Worm (Caenorhabditis elegans) whole organism, mixed stage, embryonic: ENCODE data around the gene W04E12.3.

Experiments
- M03D4.4 ChIP-seq: sonication (generic microtip); optimal IDR thresholded peaks from 2 replicates; lab custom pipeline; 2017; ENCODE audit warnings: mild to moderate bottlenecking, missing genetic modification characterization, missing compliant biosample characterization
- bed-3 ChIP-seq: fragments of 200-800 bp; sonication (Bioruptor generic); optimal IDR thresholded peaks from 3 replicates; lab custom pipeline; 2018; ENCODE audit warnings: mild to moderate bottlenecking, missing genetic modification characterization, moderate library complexity, missing compliant biosample characterization
- blmp-1 ChIP-seq: fragments of 150-350 bp; optimal IDR thresholded peaks from 2 replicates; lab custom pipeline; 2014; ENCODE audit warnings: missing biosample characterization, missing genetic modification characterization
- ceh-43 ChIP-seq: fragments of 200-800 bp; sonication (Bioruptor generic); optimal IDR thresholded peaks from 2 replicates; lab custom pipeline; 2018; ENCODE audit warnings: mild to moderate bottlenecking, missing genetic modification characterization, moderate library complexity, missing compliant biosample characterization
- ceh-83 ChIP-seq: fragments of 200-800 bp; sonication (Bioruptor generic); optimal IDR thresholded peaks from 2 replicates; lab custom pipeline; 2018; ENCODE audit warnings: mild to moderate bottlenecking, missing genetic modification characterization, missing compliant biosample characterization
- ces-1 ChIP-seq: fragments of 150-350 bp; optimal IDR thresholded peaks from 2 replicates; lab custom pipeline; 2014; ENCODE audit warnings: missing biosample characterization, missing genetic modification reagents, missing genetic modification characterization
- cnd-1 ChIP-seq: fragments of 200-800 bp; sonication (Bioruptor generic); optimal IDR thresholded peaks from 2 replicates; lab custom pipeline; 2018; ENCODE audit warnings: mild to moderate bottlenecking, missing genetic modification characterization, missing compliant biosample characterization
- elt-1 ChIP-seq: sonication (generic microtip); optimal IDR thresholded peaks from 2 replicates; lab custom pipeline; 2017; ENCODE audit warnings: missing genetic modification characterization, mild to moderate bottlenecking, missing compliant biosample characterization, antibody characterized with exemption, moderate library complexity, borderline replicate concordance; ENCODE audit not compliant: insufficient read depth
- elt-3 ChIP-seq: fragments of 150-350 bp; optimal IDR thresholded peaks from 2 replicates; lab custom pipeline; 2014; ENCODE audit warnings: missing biosample characterization, missing genetic modification characterization
- flh-1 ChIP-seq: fragments of 200-800 bp; sonication (Bioruptor generic); optimal IDR thresholded peaks from 2 replicates; lab custom pipeline; 2018; ENCODE audit warnings: mild to moderate bottlenecking, missing genetic modification characterization, moderate library complexity, missing compliant biosample characterization
- ham-2 ChIP-seq: fragments of 200-800 bp; sonication (Bioruptor generic); optimal IDR thresholded peaks from 2 replicates; lab custom pipeline; 2018; ENCODE audit warnings: mild to moderate bottlenecking, missing genetic modification characterization, missing compliant biosample characterization
- hlh-1 ChIP-seq: fragments of 150-350 bp; optimal IDR thresholded peaks from 2 replicates; lab custom pipeline; 2014; ENCODE audit warnings: missing biosample characterization, missing genetic modification reagents, missing genetic modification characterization
- lin-13 ChIP-seq: fragments of 150-350 bp; optimal IDR thresholded peaks from 2 replicates; lab custom pipeline; 2014; ENCODE audit warnings: missing biosample characterization, missing genetic modification characterization
- lin-32 ChIP-seq: fragments of 200-800 bp; sonication (Bioruptor generic); optimal IDR thresholded peaks from 2 replicates; lab custom pipeline; 2018; ENCODE audit warnings: mild to moderate bottlenecking, missing genetic modification characterization, missing compliant biosample characterization
- lsy-2 ChIP-seq: fragments of 150-350 bp; optimal IDR thresholded peaks from 2 replicates; lab custom pipeline; 2014; ENCODE audit warnings: missing biosample characterization, missing genetic modification characterization
- mab-5 ChIP-seq: fragments of 150-350 bp; optimal IDR thresholded peaks from 2 replicates; lab custom pipeline; 2014; ENCODE audit warnings: missing biosample characterization, missing genetic modification characterization
- mep-1 ChIP-seq: fragments of 150-350 bp; optimal IDR thresholded peaks from 2 replicates; lab custom pipeline; 2017; ENCODE audit warnings: missing biosample characterization, missing genetic modification reagents, missing genetic modification characterization, inconsistent platforms
- mls-2 ChIP-seq: sonication (generic microtip); optimal IDR thresholded peaks from 2 replicates; lab custom pipeline; 2016; ENCODE audit warnings: mild to moderate bottlenecking, missing genetic modification characterization, moderate library complexity, missing compliant biosample characterization
- nhr-12 ChIP-seq: fragments of 150-350 bp; optimal IDR thresholded peaks from 2 replicates; lab custom pipeline; 2014; ENCODE audit warnings: missing biosample characterization, missing genetic modification characterization
- nhr-237 ChIP-seq: fragments of 150-350 bp; optimal IDR thresholded peaks from 2 replicates; lab custom pipeline; 2014; ENCODE audit warnings: missing biosample characterization, missing genetic modification characterization
- nhr-28 ChIP-seq: fragments of 150-350 bp; optimal IDR thresholded peaks from 2 replicates; lab custom pipeline; 2014; ENCODE audit warnings: missing biosample characterization, missing genetic modification characterization
- nhr-76 ChIP-seq: sonication (generic microtip); optimal IDR thresholded peaks from 2 replicates; lab custom pipeline; 2017; ENCODE audit warnings: missing biosample characterization, missing genetic modification characterization
- pha-4 ChIP-seq: fragments of 150-350 bp; optimal IDR thresholded peaks from 2 replicates; lab custom pipeline; 2018; ENCODE audit warnings: missing biosample characterization, missing genetic modification reagents, missing genetic modification characterization
- snpc-4 ChIP-seq: fragments of 150-350 bp; optimal IDR thresholded peaks from 2 replicates; lab custom pipeline; 2014; ENCODE audit warnings: missing biosample characterization, missing genetic modification characterization
- sptf-1 ChIP-seq: sonication (generic microtip); optimal IDR thresholded peaks from 2 replicates; lab custom pipeline; 2017; ENCODE audit warnings: mild to moderate bottlenecking, missing genetic modification characterization, moderate library complexity, missing compliant biosample characterization
- tbx-8 ChIP-seq: fragments of 200-800 bp; sonication (Bioruptor generic); optimal IDR thresholded peaks from 2 replicates; lab custom pipeline; 2018; ENCODE audit warnings: mild to moderate bottlenecking, missing genetic modification characterization, moderate library complexity, missing compliant biosample characterization
- unc-120 ChIP-seq: sonication (generic microtip); optimal IDR thresholded peaks from 2 replicates; lab custom pipeline; 2017; ENCODE audit warnings: missing genetic modification characterization, missing compliant biosample characterization; ENCODE audit not compliant: poor library complexity, severe bottlenecking
- unc-39 ChIP-seq: fragments of 150-350 bp; optimal IDR thresholded peaks from 2 replicates; lab custom pipeline; 2014; ENCODE audit warnings: missing biosample characterization, missing genetic modification characterization
- unc-62 ChIP-seq: fragments of 150-350 bp; optimal IDR thresholded peaks from 2 replicates; lab custom pipeline; 2014; ENCODE audit warnings: missing biosample characterization, missing genetic modification reagents, missing genetic modification characterization
- zip-8 ChIP-seq: fragments of 150-350 bp; optimal IDR thresholded peaks from 2 replicates; lab custom pipeline; 2014; ENCODE audit warnings: missing biosample characterization, missing genetic modification characterization
- ztf-11 ChIP-seq: fragments of 150-350 bp; optimal IDR thresholded peaks from 2 replicates; lab custom pipeline; 2014; ENCODE audit warnings: missing biosample characterization, missing genetic modification characterization

Gene W04E12.3

DNA sequence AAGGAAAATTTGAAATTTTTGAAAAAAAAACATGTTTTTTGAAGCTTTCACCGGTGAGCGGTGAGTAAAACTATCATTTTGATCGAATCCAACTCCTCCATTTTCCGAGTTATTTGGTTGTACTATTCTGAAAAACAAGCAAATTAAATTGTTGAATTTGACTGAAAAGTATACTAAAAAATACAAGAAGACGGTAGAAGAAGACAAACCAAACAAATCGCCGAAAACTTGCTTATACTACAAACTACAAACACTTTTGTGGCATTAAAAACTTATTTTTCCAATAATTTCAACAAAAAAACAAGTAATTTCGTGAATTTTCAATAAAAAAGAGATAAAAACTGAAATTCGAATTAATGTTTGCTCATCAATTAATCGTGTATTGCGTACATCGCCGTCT, 36.9 kb downstream of the W04E12.3 start, which contains the start of gene fbxa-194:
TSS of gene fbxa-194 (minus strand) at position 101 of the 400 bp plus-strand sequence.
- TF ChIP-seq lin-32 (GFP tag; lab: Kevin White, UChicago), result no peak
- TF ChIP-seq nhr-76 (tag; lab: Kevin White, UChicago), result no peak
- no peak for TF ChIP-seq flh-1 (GFP tag; lab: Kevin White, UChicago)
- no peak for TF ChIP-seq nhr-237 (tag; lab: Kevin White, UChicago)
- no peak for TF ChIP-seq nhr-12
- TF ChIP-seq elt-3 (tag; lab: Kevin White, UChicago), result no peak
- no peak for TF ChIP-seq lsy-2 (tag; lab: Kevin White, UChicago)
- no peak for TF ChIP-seq cnd-1

DNA sequence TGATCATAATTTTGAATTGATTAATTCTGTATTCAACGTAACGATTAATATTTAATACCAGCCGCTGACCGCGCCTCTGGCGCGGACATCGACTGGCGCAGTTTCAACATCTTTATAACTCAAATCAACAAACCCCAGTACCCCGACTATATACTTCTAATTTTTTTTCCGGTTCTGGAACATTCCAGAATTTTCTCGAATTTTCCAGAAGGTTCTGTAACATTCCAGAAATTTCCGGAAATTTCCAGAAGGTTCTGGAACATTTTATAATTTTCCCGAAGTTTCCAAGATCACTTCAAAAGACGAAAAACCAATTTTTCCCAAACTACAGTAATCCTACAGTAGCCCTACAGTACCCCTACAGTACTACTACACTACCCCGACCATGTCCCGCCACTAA, 37.5 kb downstream of the W04E12.3 start:
- TF ChIP-seq bed-3 (GFP tag; lab: Kevin White, UChicago) (no peak), hlh-1 (tag; lab: Kevin White, UChicago) (no peak), unc-39 (tag; lab: Kevin White, UChicago) (no peak), nhr-76 (tag; lab: Kevin White, UChicago) (no peak), elt-1 (tag; lab: Kevin White, UChicago) (no peak), mep-1 (tag; lab: Kevin White, UChicago) (no peak), lsy-2 (tag; lab: Kevin White, UChicago) (no peak), ces-1 (GFP tag; lab: Kevin White, UChicago) (no peak), lin-32 (GFP tag; lab: Kevin White, UChicago) (no peak), tbx-8 (GFP tag; lab: Kevin White, UChicago) (no peak)

DNA sequence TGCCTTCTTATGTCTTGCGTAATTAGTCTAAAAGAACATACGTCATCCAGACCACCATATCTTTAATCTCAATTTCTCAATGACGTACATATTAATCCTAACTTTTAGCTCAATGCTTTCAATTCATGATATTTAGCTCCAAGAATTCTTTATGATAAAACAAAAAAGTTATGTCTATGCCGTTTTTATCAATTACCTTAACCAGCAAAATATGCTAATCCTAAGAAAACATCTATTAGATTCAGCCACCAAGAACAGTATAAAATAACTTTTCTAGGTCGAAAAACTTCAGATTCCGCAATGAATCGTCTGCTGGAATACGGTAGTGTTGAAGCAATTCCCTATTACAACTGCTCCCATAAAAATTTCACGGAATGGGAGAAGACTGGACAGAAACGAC, 42.1 kb downstream of the W04E12.3 start, which contains the start of gene srt-45:
TSS of gene srt-45 (plus strand) at position 301 of the 400 bp plus-strand sequence.
- TF ChIP-seq ztf-11 (tag; lab: Kevin White, UChicago), result no peak
- peak; percentile 11 for TF ChIP-seq zip-8 (tag; lab: Kevin White, UChicago)

DNA sequence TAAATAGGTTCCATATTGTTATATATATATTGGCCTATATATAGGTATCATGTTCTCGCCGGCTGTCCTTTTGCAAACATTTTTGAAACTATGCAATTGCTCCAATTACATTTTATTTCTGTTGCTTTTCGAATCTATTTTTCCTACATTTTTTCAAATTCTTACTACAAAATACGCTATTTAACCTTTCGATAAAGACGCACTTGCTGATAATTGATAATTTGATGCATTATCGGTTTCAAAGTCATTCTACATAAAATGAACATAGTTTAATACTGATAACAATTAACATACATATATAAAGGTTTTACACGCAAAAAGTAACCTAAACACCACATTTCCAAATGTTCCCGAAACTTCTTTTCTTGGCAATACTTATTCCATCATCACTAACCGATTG, 46.6 kb downstream of the W04E12.3 start, which contains the start of gene clec-258:
TSS of gene clec-258 (plus strand) at position 81 of the 400 bp plus-strand sequence.
- TF ChIP-seq bed-3 (GFP tag; lab: Kevin White, UChicago), result no peak
- no peak for TF ChIP-seq elt-3 (tag; lab: Kevin White, UChicago)
- TF ChIP-seq flh-1 (GFP tag; lab: Kevin White, UChicago), result no peak
- no peak for TF ChIP-seq ham-2 (GFP tag; lab: Kevin White, UChicago)
- no peak for TF ChIP-seq ztf-11 (tag; lab: Kevin White, UChicago)
- TF ChIP-seq blmp-1 (tag; lab: Kevin White, UChicago), result no peak
- no peak for TF ChIP-seq snpc-4 (tag; lab: Kevin White, UChicago)
- no peak for TF ChIP-seq nhr-12
- TF ChIP-seq ces-1 (GFP tag; lab: Kevin White, UChicago), result no peak
- no peak for TF ChIP-seq nhr-237 (tag; lab: Kevin White, UChicago)
- no peak for TF ChIP-seq mep-1 (tag; lab: Kevin White, UChicago)
- no peak for TF ChIP-seq unc-120
- no peak for TF ChIP-seq mls-2
- no peak for TF ChIP-seq lin-13
- no peak for TF ChIP-seq nhr-76 (tag; lab: Kevin White, UChicago)

DNA sequence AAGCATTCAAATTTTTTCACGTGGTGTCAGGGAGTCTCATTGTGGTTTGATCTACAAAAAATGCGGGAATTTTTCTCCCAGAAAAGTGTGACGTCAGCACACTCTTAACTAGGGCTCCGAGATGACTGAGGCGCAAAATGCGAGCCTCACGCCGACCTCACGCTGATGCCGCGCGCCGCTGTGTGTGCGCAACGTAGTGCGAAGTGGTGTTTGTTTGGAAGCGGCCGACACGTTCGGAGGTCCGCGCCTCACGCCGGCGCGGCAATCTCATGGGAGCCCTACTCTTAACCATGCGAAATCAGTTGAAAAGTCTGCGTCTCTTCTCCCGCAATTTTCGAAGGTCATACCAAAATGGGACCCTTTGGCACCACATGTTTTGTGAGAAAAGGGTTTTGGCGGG, 48.5 kb downstream of the W04E12.3 start:
- TF ChIP-seq nhr-76 (tag; lab: Kevin White, UChicago) (no peak), pha-4 (tag; lab: Kevin White, UChicago) (no peak), mab-5 (tag; lab: Kevin White, UChicago) (no peak), sptf-1 (tag; lab: Kevin White, UChicago) (no peak), unc-62 (GFP tag; lab: Kevin White, UChicago) (no peak), snpc-4 (tag; lab: Kevin White, UChicago) (no peak), nhr-12 (no peak), unc-39 (tag; lab: Kevin White, UChicago) (no peak), flh-1 (GFP tag; lab: Kevin White, UChicago) (no peak), nhr-28 (no peak), bed-3 (GFP tag; lab: Kevin White, UChicago) (no peak), zip-8 (tag; lab: Kevin White, UChicago) (no peak), ham-2 (GFP tag; lab: Kevin White, UChicago) (no peak), ceh-43 (GFP tag; lab: Kevin White, UChicago) (no peak), mls-2 (no peak), ces-1 (GFP tag; lab: Kevin White, UChicago) (no peak), M03D4.4 (tag; lab: Kevin White, UChicago) (no peak), tbx-8 (GFP tag; lab: Kevin White, UChicago) (no peak), ceh-83 (GFP tag; lab: Kevin White, UChicago) (no peak)
